Fruit fly (Drosophila melanogaster) whole organism, embryonic: ENCODE data around the gene CG6000.

Experiments
- Abd-B ChIP-seq: fragments of 200-800 bp; sonication (Bioruptor generic); optimal IDR thresholded peaks from 2 replicates; lab custom pipeline; 2018; ENCODE audit warnings: missing biosample characterization, mild to moderate bottlenecking, missing genetic modification characterization, moderate library complexity
- Atf6 ChIP-seq: fragments of 200-800 bp; sonication (Bioruptor generic); IDR thresholded peaks from 2 replicates; pipeline ENCODE4 v1.3.6; 2022; ENCODE audit warnings: missing biosample characterization, missing genetic modification characterization
- Bgb ChIP-seq: fragments of 200-800 bp; sonication (Bioruptor generic); IDR thresholded peaks from 2 replicates; pipeline ENCODE4 v1.3.6; 2022; ENCODE audit warnings: missing biosample characterization, missing genetic modification characterization; ENCODE audit not compliant: partially characterized antibody
- CG10321 ChIP-seq: fragments of 200-800 bp; sonication (Bioruptor generic); IDR thresholded peaks from 2 replicates; pipeline ENCODE4 v1.3.6; 2022; ENCODE audit warnings: missing biosample characterization, missing genetic modification characterization
- CG11398 ChIP-seq: fragments of 200-800 bp; sonication (Bioruptor generic); optimal IDR thresholded peaks from 2 replicates; lab custom pipeline; 2016; ENCODE audit warnings: missing biosample characterization, missing genetic modification characterization
- CG12391 ChIP-seq: fragments of 200-800 bp; sonication (Bioruptor generic); optimal IDR thresholded peaks from 3 replicates; lab custom pipeline; 2018; ENCODE audit warnings: missing biosample characterization, mild to moderate bottlenecking, missing genetic modification characterization, moderate library complexity
- CG13123 ChIP-seq: fragments of 200-800 bp; sonication (Bioruptor generic); optimal IDR thresholded peaks from 2 replicates; lab custom pipeline; 2016; ENCODE audit warnings: missing biosample characterization, missing genetic modification characterization
- CG13894 ChIP-seq: fragments of 200-800 bp; sonication (Bioruptor generic); optimal IDR thresholded peaks from 3 replicates; lab custom pipeline; 2018; ENCODE audit warnings: missing biosample characterization, mild to moderate bottlenecking, missing genetic modification characterization, moderate library complexity
- CG15269 ChIP-seq: fragments of 200-800 bp; sonication (Bioruptor generic); optimal IDR thresholded peaks from 2 replicates; lab custom pipeline; 2018; ENCODE audit warnings: missing biosample characterization, mild to moderate bottlenecking, missing genetic modification characterization, moderate library complexity
- CG1603 ChIP-seq: fragments of 200-800 bp; sonication (Bioruptor generic); optimal IDR thresholded peaks from 2 replicates; lab custom pipeline; 2019; ENCODE audit warnings: missing biosample characterization, mild to moderate bottlenecking, missing genetic modification characterization, moderate library complexity
- CG18599 ChIP-seq: fragments of 200-800 bp; sonication (Bioruptor generic); optimal IDR thresholded peaks from 3 replicates; lab custom pipeline; 2017; ENCODE audit warnings: missing biosample characterization, missing genetic modification characterization, mild to moderate bottlenecking, moderate library complexity, missing genetic modification reagents
- CG30020 ChIP-seq: fragments of 200-800 bp; optimal IDR thresholded peaks from 2 replicates; lab custom pipeline; 2019; ENCODE audit warnings: missing biosample characterization, mild to moderate bottlenecking, missing genetic modification characterization, moderate library complexity
- CG3065 ChIP-seq: fragments of 200-800 bp; sonication (Bioruptor generic); optimal IDR thresholded peaks from 2 replicates; lab custom pipeline; 2016; ENCODE audit warnings: missing biosample characterization, missing genetic modification characterization
- CG31365 ChIP-seq: fragments of 200-800 bp; sonication (Bioruptor generic); optimal IDR thresholded peaks from 2 replicates; lab custom pipeline; 2018; ENCODE audit warnings: missing biosample characterization, mild to moderate bottlenecking, missing genetic modification characterization
- CG33213 ChIP-seq: fragments of 200-800 bp; sonication (Bioruptor generic); optimal IDR thresholded peaks from 3 replicates; lab custom pipeline; 2016; ENCODE audit warnings: missing biosample characterization, missing genetic modification characterization
- CG4360 ChIP-seq: fragments of 200-800 bp; sonication (Bioruptor generic); IDR thresholded peaks from 2 replicates; pipeline ENCODE4 v1.3.6; 2022; ENCODE audit warnings: missing biosample characterization, missing genetic modification characterization
- CG5180 ChIP-seq: fragments of 200-800 bp; sonication (Bioruptor generic); optimal IDR thresholded peaks from 3 replicates; lab custom pipeline; 2017; ENCODE audit warnings: missing biosample characterization, missing genetic modification characterization, mild to moderate bottlenecking, moderate library complexity, missing genetic modification reagents
- CG6654 ChIP-seq: fragments of 200-800 bp; sonication (Bioruptor generic); optimal IDR thresholded peaks from 2 replicates; lab custom pipeline; 2017; ENCODE audit warnings: missing biosample characterization, mild to moderate bottlenecking, missing genetic modification characterization
- CG6791 ChIP-seq: fragments of 200-800 bp; sonication (Bioruptor generic); IDR thresholded peaks from 3 replicates; pipeline ENCODE4 v1.3.6; 2022; ENCODE audit warnings: missing biosample characterization, missing genetic modification characterization; ENCODE audit not compliant: partially characterized antibody
- CG9817 ChIP-seq: fragments of 200-800 bp; sonication (Bioruptor generic); optimal IDR thresholded peaks from 2 replicates; lab custom pipeline; 2018; ENCODE audit warnings: missing biosample characterization, mild to moderate bottlenecking, missing genetic modification characterization, moderate library complexity
- CoRest ChIP-seq: fragments of 200-800 bp; sonication (Bioruptor generic); optimal IDR thresholded peaks from 3 replicates; lab custom pipeline; 2018; ENCODE audit warnings: missing biosample characterization, mild to moderate bottlenecking, missing genetic modification characterization, moderate library complexity
- D19B ChIP-seq: fragments of 200-800 bp; sonication (Bioruptor generic); optimal IDR thresholded peaks from 2 replicates; lab custom pipeline; 2017; ENCODE audit warnings: missing biosample characterization, mild to moderate bottlenecking, missing genetic modification characterization
- Eip74EF ChIP-seq, 2 experiments: fragments of 200-800 bp in 1 of 2; fragments of >200 bp in 1 of 2; sonication (Bioruptor generic) in 1 of 2; optimal IDR thresholded peaks; 2 replicates each; lab custom pipeline; 2017 to 2019; ENCODE audit warnings: missing biosample characterization in 2 of 2, missing genetic modification characterization in 2 of 2, mild to moderate bottlenecking in 1 of 2, moderate library complexity in 1 of 2
- Ets65A ChIP-seq: fragments of 200-800 bp; sonication (Bioruptor generic); peaks from one replicate; lab custom pipeline; 2016; ENCODE audit warnings: missing biosample characterization, missing genetic modification characterization
- GATAe ChIP-seq: fragments of 200-800 bp; sonication (Bioruptor generic); conservative IDR thresholded peaks from 2 replicates; pipeline ENCODE4 v1.3.6; 2022; ENCODE audit warnings: missing biosample characterization, missing genetic modification characterization
- Hey ChIP-seq: fragments of 200-800 bp; sonication (Bioruptor generic); optimal IDR thresholded peaks from 3 replicates; lab custom pipeline; 2018; ENCODE audit warnings: missing biosample characterization, mild to moderate bottlenecking, missing genetic modification characterization
- Hsf ChIP-seq: fragments of 200-800 bp; sonication (Bioruptor generic); optimal IDR thresholded peaks from 3 replicates; lab custom pipeline; 2016; ENCODE audit warnings: missing biosample characterization, missing genetic modification characterization
- Kr ChIP-seq: fragments of 200-800 bp; sonication (Bioruptor generic); optimal IDR thresholded peaks from 2 replicates; lab custom pipeline; 2017; ENCODE audit warnings: missing biosample characterization, mild to moderate bottlenecking, missing genetic modification characterization
- Med ChIP-seq: fragments of 200-800 bp; sonication (Bioruptor generic); peaks from one replicate; lab custom pipeline; 2016; ENCODE audit warnings: missing biosample characterization, missing genetic modification characterization, mild to moderate bottlenecking, inconsistent platforms, moderate library complexity
- Nf-YC ChIP-seq: fragments of 200-800 bp; optimal IDR thresholded peaks from 3 replicates; lab custom pipeline; 2019; ENCODE audit warnings: missing biosample characterization, mild to moderate bottlenecking, missing genetic modification characterization, moderate library complexity
- Scr ChIP-seq: fragments of 200-800 bp; sonication (Bioruptor generic); IDR thresholded peaks from 2 replicates; pipeline ENCODE4 v1.3.6; 2022; ENCODE audit warnings: missing biosample characterization, missing genetic modification characterization; ENCODE audit not compliant: partially characterized antibody
- Sin3A ChIP-seq: fragments of >200 bp; optimal IDR thresholded peaks from 2 replicates; lab custom pipeline; 2018
- Xbp1 ChIP-seq: fragments of 200-800 bp; sonication (Bioruptor generic); optimal IDR thresholded peaks from 3 replicates; lab custom pipeline; 2016; ENCODE audit warnings: missing biosample characterization, mild to moderate bottlenecking, missing genetic modification characterization
- al ChIP-seq: fragments of 200-800 bp; sonication (Bioruptor generic); IDR thresholded peaks from 2 replicates; pipeline ENCODE4 v1.3.6; 2022; ENCODE audit warnings: missing biosample characterization, missing genetic modification characterization
- bab2 ChIP-seq: fragments of 200-800 bp; sonication (Bioruptor generic); optimal IDR thresholded peaks from 2 replicates; lab custom pipeline; 2016; ENCODE audit warnings: missing biosample characterization, missing genetic modification characterization
- chinmo ChIP-seq: fragments of 200-800 bp; sonication (Bioruptor generic); IDR thresholded peaks from 4 replicates; pipeline ENCODE4 v1.3.6; 2022; ENCODE audit warnings: missing biosample characterization, missing genetic modification characterization; ENCODE audit not compliant: partially characterized antibody
- corto ChIP-seq: fragments of 200-800 bp; sonication (Bioruptor generic); optimal IDR thresholded peaks from 2 replicates; lab custom pipeline; 2016; ENCODE audit warnings: missing biosample characterization, mild to moderate bottlenecking, missing genetic modification characterization, moderate library complexity
- crc ChIP-seq: fragments of 200-800 bp; sonication (Bioruptor generic); optimal IDR thresholded peaks from 2 replicates; lab custom pipeline; 2016; ENCODE audit warnings: missing biosample characterization, missing genetic modification characterization
- dmrt99B ChIP-seq: fragments of 200-800 bp; sonication (Bioruptor generic); optimal IDR thresholded peaks from 2 replicates; lab custom pipeline; 2018; ENCODE audit warnings: missing biosample characterization, mild to moderate bottlenecking, missing genetic modification characterization, moderate library complexity
- exex ChIP-seq: fragments of 200-800 bp; sonication (Bioruptor generic); optimal IDR thresholded peaks from 4 replicates; lab custom pipeline; 2018; ENCODE audit warnings: missing biosample characterization, mild to moderate bottlenecking, missing genetic modification characterization, moderate library complexity
- grn ChIP-seq: fragments of 200-800 bp; sonication (Bioruptor generic); optimal IDR thresholded peaks from 3 replicates; lab custom pipeline; 2017; ENCODE audit warnings: missing biosample characterization, missing genetic modification characterization
- kay ChIP-seq: fragments of 200-800 bp; sonication (Bioruptor generic); optimal IDR thresholded peaks from 2 replicates; lab custom pipeline; 2016; ENCODE audit warnings: missing biosample characterization, missing genetic modification characterization
- kni ChIP-seq: fragments of 200-800 bp; sonication (Bioruptor generic); optimal IDR thresholded peaks from 3 replicates; lab custom pipeline; 2017; ENCODE audit warnings: mild to moderate bottlenecking, missing biosample characterization, missing genetic modification reagents, missing genetic modification characterization
- lola ChIP-seq, 3 experiments: fragments of >200 bp in 2 of 3; fragments of 200-800 bp in 1 of 3; sonication (Bioruptor generic) in 1 of 3; optimal IDR thresholded peaks; 2 replicates each; lab custom pipeline; 2017 to 2019; ENCODE audit warnings: missing biosample characterization in 3 of 3, missing genetic modification characterization in 3 of 3, mild to moderate bottlenecking in 1 of 3, moderate library complexity in 1 of 3
- luna ChIP-seq: fragments of 200-800 bp; sonication (Bioruptor generic); optimal IDR thresholded peaks from 2 replicates; lab custom pipeline; 2016; ENCODE audit warnings: missing biosample characterization, missing genetic modification characterization
- maf-S ChIP-seq: fragments of 200-800 bp; sonication (Bioruptor generic); optimal IDR thresholded peaks from 2 replicates; lab custom pipeline; 2016; ENCODE audit warnings: missing biosample characterization, missing genetic modification characterization
- pan ChIP-seq, 4 experiments: fragments of >200 bp in 3 of 4; fragments of 200-800 bp in 1 of 4; sonication (Bioruptor generic) in 1 of 4; optimal IDR thresholded peaks in 3 of 4; IDR thresholded peaks in 1 of 4; 2 replicates each; pipeline versions ENCODE4 v1.3.6 to Lab custom; 2017 to 2022; ENCODE audit warnings: missing biosample characterization in 2 of 4, missing genetic modification characterization in 2 of 4, mixed read lengths in 1 of 4
- pfk ChIP-seq: fragments of 200-800 bp; sonication (Bioruptor generic); optimal IDR thresholded peaks from 2 replicates; lab custom pipeline; 2018; ENCODE audit warnings: missing biosample characterization, mild to moderate bottlenecking, missing genetic modification characterization, moderate library complexity
- rib ChIP-seq: fragments of 200-800 bp; sonication (Bioruptor generic); IDR thresholded peaks from 2 replicates; pipeline ENCODE4 v1.3.6; 2022; ENCODE audit warnings: missing biosample characterization, missing genetic modification characterization

The CG6000 gene

dm6 chr3R:24053506-24054102, 587 bp upstream of the CG6000 start (continued):
- TF ChIP-seq Sin3A (lab: Kevin White, UChicago) (no peak), GATAe (GFP tag; lab: Robert Waterston, UW) (no peak), CG4360 (GFP tag; lab: Robert Waterston, UW) (no peak), lola (GFP tag; optimal IDR thresholded peaks at IDR 0.05; lab: Kevin White, UChicago) (no peak), Abd-B (no peak), Atf6 (GFP tag; lab: Robert Waterston, UW) (no peak), Med (GFP tag; lab: Kevin White, UChicago) (peak; percentile 73), Kr (GFP tag; lab: Kevin White, UChicago) (no peak), dmrt99B (tag; lab: Kevin White, UChicago) (no peak), Nf-YC (tag; lab: Kevin White, UChicago) (no peak), CoRest (tag; lab: Kevin White, UChicago) (no peak), pan (optimal IDR thresholded peaks at IDR 0.05; lab: Kevin White, UChicago) (no peak), pan (GFP tag; optimal IDR thresholded peaks at IDR 0.05 in 1 of 2, IDR thresholded peaks at IDR 0.05 in 1 of 2) (no peak), crc (no peak), CG3065 (GFP tag; lab: Kevin White, UChicago) (no peak), rib (GFP tag; lab: Robert Waterston, UW) (peak; percentile 22; the same call in 1 of the 2 replicates), kni (GFP tag; lab: Kevin White, UChicago) (no peak), CG33213 (no peak), corto (GFP tag; lab: Kevin White, UChicago) (no peak), CG31365 (tag; lab: Kevin White, UChicago) (no peak), Hey (tag; lab: Kevin White, UChicago) (no peak), CG30020 (tag; lab: Kevin White, UChicago) (no peak), pfk (GFP tag; lab: Kevin White, UChicago) (no peak), maf-S (no peak), Hsf (GFP tag; lab: Kevin White, UChicago) (no peak), al (no peak), kay (GFP tag; lab: Kevin White, UChicago) (no peak), Bgb (GFP tag; lab: Robert Waterston, UW) (no peak), CG15269 (no peak), Eip74EF (GFP tag; optimal IDR thresholded peaks at IDR 0.05; lab: Kevin White, UChicago) (no peak), CG6791 (GFP tag; lab: Robert Waterston, UW) (0 out of 3 replicates have a peak, but pooled peaks have one; percentile 21), bab2 (no peak), D19B (GFP tag; lab: Kevin White, UChicago) (peak; percentile 18), CG13123 (GFP tag; lab: Kevin White, UChicago) (no peak), exex (tag; lab: Kevin White, UChicago) (peak; percentile 52), CG13894 (tag; lab: Kevin White, UChicago) (no peak), Scr (GFP tag; lab: Robert Waterston, UW) (no peak), CG18599 (GFP tag; lab: Kevin White, UChicago) (no peak), chinmo (GFP tag; lab: Robert Waterston, UW) (0 out of 4 replicates have a peak, but pooled peaks have one; percentile 33), CG5180 (GFP tag; lab: Kevin White, UChicago) (no peak), CG10321 (no peak), grn (GFP tag; lab: Kevin White, UChicago) (peak; percentile 9), CG1603 (no peak), CG9817 (no peak), Ets65A (no peak), CG11398 (GFP tag; lab: Kevin White, UChicago) (no peak), CG12391 (tag; lab: Kevin White, UChicago) (no peak), Xbp1 (GFP tag; lab: Kevin White, UChicago) (no peak), CG6654 (GFP tag; lab: Kevin White, UChicago) (no peak), luna (no peak)
